Fruit fly (Drosophila melanogaster) whole organism, adult: ENCODE results near the gene cin.

ENCODE experiments used
- CG11617 ChIP-seq: fragments of 200-800 bp; sonication (Bioruptor generic); optimal IDR thresholded peaks from 2 replicates; lab custom pipeline; 2017; ENCODE audit warnings: mild to moderate bottlenecking, missing biosample characterization, missing genetic modification reagents, missing genetic modification characterization
- CG12768 ChIP-seq: fragments of 200-800 bp; sonication (Bioruptor generic); optimal IDR thresholded peaks from 2 replicates; lab custom pipeline; 2017; ENCODE audit warnings: missing biosample characterization, missing genetic modification characterization, mild to moderate bottlenecking, moderate library complexity, missing genetic modification reagents
- CG14711 ChIP-seq: fragments of 200-800 bp; sonication (Bioruptor generic); optimal IDR thresholded peaks from 2 replicates; lab custom pipeline; 2018; ENCODE audit warnings: missing biosample characterization, mild to moderate bottlenecking, missing genetic modification characterization, moderate library complexity
- CG1620 ChIP-seq: fragments of 200-800 bp; sonication (Bioruptor generic); optimal IDR thresholded peaks from 2 replicates; lab custom pipeline; 2016; ENCODE audit warnings: missing biosample characterization, missing genetic modification characterization
- CG33017 ChIP-seq: fragments of 200-800 bp; sonication (Bioruptor generic); optimal IDR thresholded peaks from 2 replicates; lab custom pipeline; 2018; ENCODE audit warnings: missing biosample characterization, mild to moderate bottlenecking, missing genetic modification characterization, moderate library complexity
- CG5204 ChIP-seq: fragments of 200-800 bp; sonication (Bioruptor generic); optimal IDR thresholded peaks from 2 replicates; lab custom pipeline; 2016; ENCODE audit warnings: missing biosample characterization, missing genetic modification characterization
- CG7045 ChIP-seq: fragments of 200-800 bp; sonication (Bioruptor generic); optimal IDR thresholded peaks from 2 replicates; lab custom pipeline; 2017; ENCODE audit warnings: missing biosample characterization, mild to moderate bottlenecking, missing genetic modification characterization
- CG7101 ChIP-seq: fragments of 200-800 bp; sonication (Bioruptor generic); optimal IDR thresholded peaks from 2 replicates; lab custom pipeline; 2018; ENCODE audit warnings: missing biosample characterization, mild to moderate bottlenecking, missing genetic modification characterization, moderate library complexity
- Clk ChIP-seq: fragments of 200-800 bp; sonication (Bioruptor generic); optimal IDR thresholded peaks from 2 replicates; lab custom pipeline; 2017; ENCODE audit warnings: missing biosample characterization, missing genetic modification characterization
- Hr96 ChIP-seq: fragments of 200-800 bp; sonication (Bioruptor generic); optimal IDR thresholded peaks from 2 replicates; lab custom pipeline; 2016; ENCODE audit warnings: missing biosample characterization, missing genetic modification characterization
- Mnt ChIP-seq: fragments of 200-800 bp; sonication (Bioruptor generic); optimal IDR thresholded peaks from 2 replicates; lab custom pipeline; 2016; ENCODE audit warnings: missing biosample characterization, mild to moderate bottlenecking, missing genetic modification characterization
- bab1 ChIP-seq: fragments of 200-800 bp; sonication (Bioruptor generic); optimal IDR thresholded peaks from 3 replicates; lab custom pipeline; 2019; ENCODE audit warnings: missing biosample characterization, mild to moderate bottlenecking, missing genetic modification characterization, moderate library complexity
- cic ChIP-seq: fragments of 200-800 bp; sonication (Bioruptor generic); optimal IDR thresholded peaks from 2 replicates; lab custom pipeline; 2017; ENCODE audit warnings: missing biosample characterization, mild to moderate bottlenecking, missing genetic modification characterization, moderate library complexity
- cnc ChIP-seq, 2 experiments: fragments of >200 bp; optimal IDR thresholded peaks; 2 replicates each; lab custom pipeline; 2017
- kay ChIP-seq: fragments of 200-800 bp; sonication (Bioruptor generic); peaks from one replicate; lab custom pipeline; 2016; ENCODE audit warnings: missing biosample characterization, missing genetic modification characterization, borderline replicate concordance
- ovo ChIP-seq: fragments of 200-800 bp; sonication (Bioruptor generic); optimal IDR thresholded peaks from 2 replicates; lab custom pipeline; 2016; ENCODE audit warnings: missing biosample characterization, missing genetic modification characterization
- pad ChIP-seq: fragments of 200-800 bp; sonication (Bioruptor generic); optimal IDR thresholded peaks from 3 replicates; lab custom pipeline; 2017; ENCODE audit warnings: missing biosample characterization, missing genetic modification characterization, mild to moderate bottlenecking, moderate library complexity, missing genetic modification reagents
- tj ChIP-seq: fragments of 200-800 bp; sonication (Bioruptor generic); optimal IDR thresholded peaks from 3 replicates; lab custom pipeline; 2017; ENCODE audit warnings: missing biosample characterization, mild to moderate bottlenecking, missing genetic modification characterization, moderate library complexity
- toe ChIP-seq: fragments of 200-800 bp; sonication (Bioruptor generic); optimal IDR thresholded peaks from 2 replicates; lab custom pipeline; 2016; ENCODE audit warnings: missing biosample characterization, missing genetic modification characterization

The cin gene

DNA sequence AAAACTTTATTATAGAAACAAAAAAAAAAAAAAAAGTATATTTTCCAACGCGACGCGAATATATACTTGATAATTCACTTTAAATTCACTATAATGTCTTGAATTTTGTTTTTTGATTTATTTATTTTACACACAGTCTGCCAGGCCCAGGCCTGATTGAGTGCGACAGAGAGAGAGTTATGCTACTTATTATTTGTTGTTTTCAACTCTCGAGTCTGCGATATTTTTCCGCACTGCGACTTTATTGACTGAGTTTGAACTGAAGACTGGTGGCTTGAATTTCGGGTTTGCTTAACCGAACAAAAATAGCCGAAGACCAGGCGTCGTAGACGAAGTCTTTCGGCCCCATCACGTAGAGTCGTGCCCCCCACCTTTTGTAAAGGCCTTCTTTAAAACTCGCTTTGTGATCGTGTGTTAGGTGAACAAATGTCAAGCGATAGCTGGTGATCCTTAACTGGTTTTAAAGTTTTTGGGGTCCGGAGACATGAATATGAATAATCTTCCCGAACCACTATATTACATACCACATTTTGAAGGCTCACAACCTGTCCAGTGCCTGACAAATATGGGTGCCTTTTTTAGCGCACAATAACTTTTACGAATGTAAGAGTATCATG is 8.4 kb downstream of the cin start, which contains the start of gene CG13377:
TSS of gene CG13377 (minus strand) at position 272 of the 617 bp plus-strand sequence.
- TF ChIP-seq Mnt (GFP tag; lab: Kevin White, UChicago) (no peak), bab1 (GFP tag; lab: Kevin White, UChicago) (peak; percentile 20), CG1620 (GFP tag; lab: Kevin White, UChicago) (peak; percentile 2), kay (GFP tag; lab: Kevin White, UChicago) (no peak), tj (GFP tag; lab: Kevin White, UChicago) (peak; percentile 49)

DNA sequence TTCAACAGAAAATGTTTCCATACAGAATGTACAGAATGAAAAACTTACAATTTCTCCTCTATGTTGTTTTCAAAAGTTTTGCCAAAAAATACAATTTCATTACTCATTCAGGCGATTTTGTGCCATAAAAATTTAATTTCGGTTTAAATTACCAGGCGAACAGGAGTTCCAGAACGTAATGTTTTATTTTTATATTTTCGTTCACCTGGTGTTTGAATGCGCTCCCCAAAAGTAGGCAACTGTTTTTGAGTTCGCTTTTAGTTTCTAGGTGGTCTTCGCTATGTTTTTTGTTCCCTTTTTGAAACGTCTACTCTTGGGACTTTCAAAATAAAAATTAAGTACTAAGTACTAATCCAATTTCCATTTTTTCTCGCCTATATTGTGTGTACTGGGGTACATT is 10.2 kb downstream of the cin start:
- TF ChIP-seq CG5204 (GFP tag; lab: Kevin White, UChicago): no peak
- peak; percentile 70 for TF ChIP-seq kay (GFP tag; lab: Kevin White, UChicago)

DNA sequence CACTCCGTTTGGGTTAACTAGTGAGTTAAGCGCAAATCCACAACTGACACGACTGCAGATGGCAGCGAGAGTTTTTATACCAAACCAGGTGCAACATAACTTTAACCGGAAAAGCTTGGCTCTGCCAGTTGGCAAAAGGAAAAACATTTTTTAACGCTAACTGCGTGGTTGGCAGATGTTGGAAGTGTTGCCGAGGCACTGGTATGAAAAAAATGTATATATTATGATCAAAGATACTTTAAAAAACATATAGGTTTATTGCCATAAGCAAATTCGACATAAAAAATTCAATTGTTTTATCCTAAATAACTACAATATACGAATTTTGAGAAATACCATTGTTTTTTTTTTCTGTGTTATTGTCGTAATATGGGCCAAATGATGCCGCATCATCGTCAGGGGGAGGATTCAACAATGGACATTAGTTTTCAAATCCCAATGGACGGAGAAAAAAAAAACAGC is 11.5 kb downstream of the cin start, which contains the start of gene CG13376:
TSS of gene CG13376 (minus strand) at position 51 of the 462 bp plus-strand sequence.
- TF ChIP-seq Hr96: no peak

DNA sequence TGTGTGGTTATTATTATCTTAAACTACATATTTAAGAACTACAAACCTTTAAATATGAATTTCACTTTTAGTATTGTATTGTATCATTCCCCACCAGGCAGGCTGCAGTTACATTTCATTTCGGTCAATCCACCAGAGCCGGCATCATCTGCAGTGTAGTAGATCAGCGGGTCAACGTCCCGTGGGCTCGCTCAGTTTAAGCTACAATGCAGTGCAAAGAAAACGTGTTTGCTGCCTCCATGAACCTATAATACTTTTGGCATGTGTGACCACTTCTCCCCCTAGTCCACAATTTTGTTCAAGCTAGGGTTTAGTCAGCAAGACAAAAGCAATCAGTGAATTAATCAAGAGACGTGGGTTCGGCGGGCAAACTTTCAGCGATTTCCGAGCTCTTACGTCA is 12.5 kb downstream of the cin start:
- TF ChIP-seq kay (GFP tag; lab: Kevin White, UChicago): no peak
- TF ChIP-seq CG7045 (GFP tag; lab: Kevin White, UChicago): no peak
- TF ChIP-seq cic (GFP tag; lab: Kevin White, UChicago): no peak
- no peak for TF ChIP-seq toe
- no peak for TF ChIP-seq cnc (optimal IDR thresholded peaks at IDR 0.05; lab: Kevin White, UChicago)

DNA sequence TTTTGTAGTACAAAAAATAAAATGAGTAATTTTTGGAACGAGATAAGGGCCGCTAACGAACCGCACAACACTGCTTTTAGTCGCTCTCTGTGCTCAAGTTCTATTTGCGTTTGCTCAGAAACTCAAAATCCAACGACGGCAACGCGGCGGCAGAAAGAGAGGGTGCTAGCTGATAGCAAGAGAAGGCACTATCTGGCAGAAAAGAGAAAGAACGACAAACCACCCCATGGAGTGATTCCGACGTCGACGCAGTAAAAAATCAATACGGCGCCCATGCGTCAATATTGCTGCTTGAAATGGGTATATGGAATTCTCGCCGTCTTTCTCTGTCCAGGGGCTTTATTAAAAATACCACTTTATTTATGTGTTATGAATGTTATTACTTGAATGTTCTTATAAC is 20.6 kb downstream of the cin start:
- TF ChIP-seq CG5204 (GFP tag; lab: Kevin White, UChicago) (no peak), tj (GFP tag; lab: Kevin White, UChicago) (peak; percentile 25), CG12768 (no peak)

DNA sequence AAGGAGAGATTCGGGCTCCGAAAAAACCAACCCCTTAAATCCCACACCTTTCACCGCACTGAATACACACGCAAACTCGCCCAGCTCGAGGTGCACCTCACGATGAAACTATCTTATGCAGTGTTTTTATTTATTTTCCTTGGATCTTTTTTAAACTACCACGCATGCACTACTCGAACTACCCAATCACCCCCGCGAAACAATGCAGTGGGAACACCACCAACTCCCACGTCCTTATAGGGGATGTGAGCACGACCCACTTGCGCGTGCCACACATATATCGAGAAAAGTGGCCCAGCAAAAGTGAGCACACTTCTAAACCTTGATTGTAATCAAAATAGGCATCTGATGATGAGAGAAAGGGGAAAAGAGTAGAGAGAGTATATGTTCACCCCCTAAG is 21.1 kb downstream of the cin start:
- TF ChIP-seq cnc (optimal IDR thresholded peaks at IDR 0.05; lab: Kevin White, UChicago) (no peak), kay (GFP tag; lab: Kevin White, UChicago) (no peak), CG5204 (GFP tag; lab: Kevin White, UChicago) (no peak), CG11617 (no peak), CG33017 (tag; lab: Kevin White, UChicago) (no peak), Clk (GFP tag; lab: Kevin White, UChicago) (no peak), ovo (GFP tag; lab: Kevin White, UChicago) (no peak), CG12768 (no peak)

DNA sequence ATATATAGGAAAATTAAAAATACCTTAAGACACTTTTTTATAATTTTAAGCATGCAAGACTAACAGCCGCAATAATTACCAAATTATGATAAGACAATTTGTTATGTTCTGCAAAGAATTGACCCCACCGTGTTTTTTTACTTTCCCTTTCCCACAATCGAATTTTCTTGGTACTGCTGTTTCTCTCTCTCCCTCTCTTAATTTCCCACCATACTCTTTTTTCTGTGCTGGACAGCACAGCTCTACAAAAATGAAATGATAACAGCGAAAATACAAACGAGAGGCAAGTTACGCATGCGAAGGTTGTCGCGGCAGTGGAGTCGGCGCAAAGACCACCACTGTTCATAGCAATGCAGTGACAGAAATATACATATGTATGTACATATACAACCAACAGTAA is 22.4 kb downstream of the cin start:
- TF ChIP-seq kay (GFP tag; lab: Kevin White, UChicago) (peak; percentile 56), Mnt (GFP tag; lab: Kevin White, UChicago) (no peak), cnc (optimal IDR thresholded peaks at IDR 0.05; lab: Kevin White, UChicago) (no peak)

DNA sequence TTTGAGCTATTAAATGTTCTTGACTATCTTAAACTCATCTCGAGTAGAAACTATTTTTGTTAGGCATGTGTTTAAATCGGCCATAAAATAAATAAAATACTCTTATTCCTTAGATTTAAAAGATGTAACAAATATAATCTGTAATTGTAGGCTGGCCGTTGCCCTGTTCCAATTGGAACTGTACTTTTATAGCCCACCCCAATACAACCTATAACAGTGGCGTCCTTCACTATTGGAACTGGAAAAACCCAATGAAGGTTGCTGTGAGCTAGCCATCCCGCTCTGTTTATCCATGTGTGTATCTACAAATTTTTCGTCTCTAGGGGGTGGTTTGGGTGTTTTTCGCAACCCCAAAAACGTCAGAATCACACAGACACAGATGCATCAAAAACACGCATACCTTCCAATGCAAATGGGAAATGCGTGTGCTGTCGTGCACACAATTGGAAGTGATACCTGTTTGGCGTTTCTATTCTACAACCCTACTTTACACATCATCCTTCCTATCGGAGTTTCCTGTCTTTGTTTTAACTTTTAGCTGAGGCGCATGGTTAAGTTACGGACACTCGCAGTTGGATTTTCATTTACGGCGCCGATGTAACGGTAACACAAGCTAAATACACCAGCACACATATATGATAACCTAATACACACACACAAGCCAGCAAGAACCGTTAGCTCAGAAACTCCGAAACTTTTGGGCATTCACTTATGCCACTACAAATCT is 23.1 kb downstream of the cin start:
- no peak for TF ChIP-seq kay (GFP tag; lab: Kevin White, UChicago)
- no peak for TF ChIP-seq CG33017 (tag; lab: Kevin White, UChicago)
- no peak for TF ChIP-seq CG11617
- no peak for TF ChIP-seq toe
- no peak for TF ChIP-seq tj (GFP tag; lab: Kevin White, UChicago)
- TF ChIP-seq CG7101 (tag; lab: Kevin White, UChicago): peak; percentile 8
- no peak for TF ChIP-seq CG12768
- no peak for TF ChIP-seq pad
- no peak for TF ChIP-seq Mnt (GFP tag; lab: Kevin White, UChicago)
- TF ChIP-seq ovo (GFP tag; lab: Kevin White, UChicago): peak; percentile 92
- peak; percentile 9 for TF ChIP-seq CG1620 (GFP tag; lab: Kevin White, UChicago)
- no peak for TF ChIP-seq bab1 (GFP tag; lab: Kevin White, UChicago)
- no peak for TF ChIP-seq Clk (GFP tag; lab: Kevin White, UChicago)
- TF ChIP-seq Hr96: no peak
- no peak for TF ChIP-seq cic (GFP tag; lab: Kevin White, UChicago)
- no peak for TF ChIP-seq CG14711 (tag; lab: Kevin White, UChicago)
- TF ChIP-seq cnc (optimal IDR thresholded peaks at IDR 0.05; lab: Kevin White, UChicago): no peak
